Worm (Caenorhabditis elegans) whole organism, young adult: ENCODE measurements around the gene C52E4.7.

ENCODE experiments used
- B0019.2 ChIP-seq: fragments of 200-800 bp; sonication (Bioruptor generic); conservative IDR thresholded peaks from 2 replicates; pipeline ENCODE4 v1.3.6; 2022; ENCODE audit warnings: missing genetic modification reagents, missing genetic modification characterization, missing compliant biosample characterization
- B0336.3 ChIP-seq: fragments of 200-800 bp; sonication (Bioruptor generic); IDR thresholded peaks from 2 replicates; pipeline ENCODE4 v1.3.6; 2022; ENCODE audit warnings: missing genetic modification characterization, missing compliant biosample characterization
- F23B12.7 ChIP-seq: sonication (generic microtip); optimal IDR thresholded peaks from 2 replicates; lab custom pipeline; 2017; ENCODE audit warnings: missing genetic modification characterization, mild to moderate bottlenecking, missing compliant biosample characterization, antibody characterized with exemption, moderate library complexity; ENCODE audit not compliant: insufficient read depth
- F37B4.10 ChIP-seq: fragments of 200-800 bp; sonication (Bioruptor generic); IDR thresholded peaks from 2 replicates; pipeline ENCODE4 v1.3.6; 2022; ENCODE audit warnings: missing genetic modification characterization, missing compliant biosample characterization
- F49E8.2 ChIP-seq: sonication (generic microtip); optimal IDR thresholded peaks from 3 replicates; lab custom pipeline; 2017; ENCODE audit warnings: missing genetic modification characterization, mild to moderate bottlenecking, missing compliant biosample characterization, antibody characterized with exemption, moderate library complexity; ENCODE audit not compliant: insufficient read depth
- F52B5.7 ChIP-seq: sonication (generic microtip); optimal IDR thresholded peaks from 2 replicates; lab custom pipeline; 2016; ENCODE audit warnings: mild to moderate bottlenecking, missing genetic modification characterization, missing compliant biosample characterization
- T26A5.8 ChIP-seq: sonication (generic microtip); optimal IDR thresholded peaks from 2 replicates; lab custom pipeline; 2016; ENCODE audit warnings: missing genetic modification characterization, missing compliant biosample characterization
- Y56A3A.18 ChIP-seq: fragments of 200-800 bp; sonication (Bioruptor generic); IDR thresholded peaks from 2 replicates; pipeline ENCODE4 v1.3.6; 2022; ENCODE audit warnings: missing genetic modification reagents, missing genetic modification characterization, missing compliant biosample characterization
- Y95B8A.8 ChIP-seq: fragments of 200-800 bp; sonication (Bioruptor generic); IDR thresholded peaks from 2 replicates; pipeline ENCODE4 v1.3.6; 2022; ENCODE audit warnings: missing genetic modification reagents, missing genetic modification characterization, missing compliant biosample characterization
- aptf-2 ChIP-seq: fragments of 200-800 bp; sonication (Bioruptor generic); conservative IDR thresholded peaks from 2 replicates; pipeline ENCODE4 v1.3.6; 2022; ENCODE audit warnings: missing genetic modification reagents, missing genetic modification characterization, missing compliant biosample characterization
- athp-1 ChIP-seq: sonication (generic microtip); optimal IDR thresholded peaks from 2 replicates; lab custom pipeline; 2017; ENCODE audit warnings: mild to moderate bottlenecking, missing genetic modification characterization, missing compliant biosample characterization
- attf-3 ChIP-seq: fragments of 200-800 bp; sonication (Bioruptor generic); conservative IDR thresholded peaks from 2 replicates; pipeline ENCODE4 v1.3.6; 2022; ENCODE audit warnings: missing genetic modification reagents, missing genetic modification characterization, missing compliant biosample characterization
- cebp-2 ChIP-seq: fragments of 200-800 bp; sonication (Bioruptor generic); IDR thresholded peaks from 2 replicates; pipeline ENCODE4 v1.3.6; 2022; ENCODE audit warnings: missing genetic modification characterization, missing compliant biosample characterization
- ceh-100 ChIP-seq: fragments of 200-800 bp; sonication (Bioruptor generic); IDR thresholded peaks from 2 replicates; pipeline ENCODE4 v1.3.6; 2022; ENCODE audit warnings: missing genetic modification reagents, missing genetic modification characterization, missing compliant biosample characterization
- ceh-58 ChIP-seq: fragments of 200-800 bp; sonication (Bioruptor generic); IDR thresholded peaks from 2 replicates; pipeline ENCODE4 v1.3.6; 2022; ENCODE audit warnings: missing genetic modification characterization, missing compliant biosample characterization
- ceh-91 ChIP-seq: fragments of 200-800 bp; sonication (Bioruptor generic); IDR thresholded peaks from 2 replicates; pipeline ENCODE4 v1.3.6; 2022; ENCODE audit warnings: missing genetic modification reagents, missing genetic modification characterization, missing compliant biosample characterization
- efl-1 ChIP-seq: fragments of 150-350 bp; optimal IDR thresholded peaks from 2 replicates; lab custom pipeline; 2014; ENCODE audit warnings: missing biosample characterization, missing genetic modification reagents, missing genetic modification characterization
- fkh-3 ChIP-seq: sonication (generic microtip); optimal IDR thresholded peaks from 2 replicates; lab custom pipeline; 2016; ENCODE audit warnings: mild to moderate bottlenecking, missing genetic modification characterization, missing compliant biosample characterization
- gei-17 ChIP-seq: fragments of 200-800 bp; sonication (Bioruptor generic); optimal IDR thresholded peaks from 2 replicates; lab custom pipeline; 2018; ENCODE audit warnings: mild to moderate bottlenecking, missing genetic modification characterization, missing compliant biosample characterization
- hlh-26 ChIP-seq: fragments of 200-800 bp; sonication (Bioruptor generic); conservative IDR thresholded peaks from 2 replicates; pipeline ENCODE4 v1.3.6; 2022; ENCODE audit warnings: missing genetic modification reagents, missing genetic modification characterization, missing compliant biosample characterization
- hmg-1.2 ChIP-seq: fragments of 200-800 bp; sonication (Bioruptor generic); IDR thresholded peaks from 2 replicates; pipeline ENCODE4 v1.3.6; 2022; ENCODE audit warnings: missing genetic modification reagents, missing genetic modification characterization, missing compliant biosample characterization
- hrde-1 ChIP-seq: sonication (generic microtip); optimal IDR thresholded peaks from 2 replicates; lab custom pipeline; 2016; ENCODE audit warnings: missing genetic modification characterization, mild to moderate bottlenecking, missing compliant biosample characterization, moderate library complexity, missing genotype, missing genetic modification reagents, borderline replicate concordance
- hsf-1 ChIP-seq: fragments of 200-800 bp; sonication (Bioruptor generic); IDR thresholded peaks from 2 replicates; pipeline ENCODE4 v1.3.6; 2022; ENCODE audit warnings: missing genetic modification reagents, missing genetic modification characterization, missing compliant biosample characterization
- lag-1 ChIP-seq: fragments of 200-800 bp; sonication (Bioruptor generic); IDR thresholded peaks from 2 replicates; pipeline ENCODE4 v1.3.6; 2022; ENCODE audit warnings: missing genetic modification reagents, missing genetic modification characterization, missing compliant biosample characterization
- madf-10 ChIP-seq: sonication (generic microtip); optimal IDR thresholded peaks from 2 replicates; lab custom pipeline; 2016; ENCODE audit warnings: mild to moderate bottlenecking, missing genetic modification characterization, missing compliant biosample characterization
- madf-3 ChIP-seq: fragments of 200-800 bp; sonication (Bioruptor generic); IDR thresholded peaks from 2 replicates; pipeline ENCODE4 v1.3.6; 2022; ENCODE audit warnings: missing genetic modification reagents, missing genetic modification characterization, missing compliant biosample characterization
- madf-6 ChIP-seq: fragments of 200-800 bp; sonication (Bioruptor generic); IDR thresholded peaks from 2 replicates; pipeline ENCODE4 v1.3.6; 2022; ENCODE audit warnings: missing genetic modification reagents, missing genetic modification characterization, missing compliant biosample characterization
- madf-8 ChIP-seq: fragments of 200-800 bp; sonication (Bioruptor generic); conservative IDR thresholded peaks from 2 replicates; pipeline ENCODE4 v1.3.6; 2022; ENCODE audit warnings: missing genetic modification reagents, missing genetic modification characterization, missing compliant biosample characterization
- mes-4 ChIP-seq: sonication (generic microtip); optimal IDR thresholded peaks from 2 replicates; lab custom pipeline; 2016; ENCODE audit warnings: missing genotype, missing genetic modification characterization, missing compliant biosample characterization
- nfya-2 ChIP-seq: fragments of 200-800 bp; sonication (Bioruptor generic); IDR thresholded peaks from 2 replicates; pipeline ENCODE4 v1.3.6; 2022; ENCODE audit warnings: missing genetic modification reagents, missing genetic modification characterization, missing compliant biosample characterization
- nhr-27 ChIP-seq: fragments of 200-800 bp; sonication (Bioruptor generic); optimal IDR thresholded peaks from 2 replicates; lab custom pipeline; 2018; ENCODE audit warnings: mild to moderate bottlenecking, missing genetic modification characterization, moderate library complexity, missing compliant biosample characterization
- nhr-80 ChIP-seq: sonication (generic microtip); optimal IDR thresholded peaks from 2 replicates; lab custom pipeline; 2016; ENCODE audit warnings: missing genetic modification characterization, missing compliant biosample characterization
- nhr-90 ChIP-seq: sonication (generic microtip); optimal IDR thresholded peaks from 2 replicates; lab custom pipeline; 2016; ENCODE audit warnings: missing genotype, mild to moderate bottlenecking, missing genetic modification characterization, missing compliant biosample characterization
- rcor-1 ChIP-seq: fragments of 200-800 bp; sonication (Bioruptor generic); IDR thresholded peaks from 2 replicates; pipeline ENCODE4 v1.3.6; 2022; ENCODE audit warnings: missing genetic modification reagents, missing genetic modification characterization, missing compliant biosample characterization
- rpc-1 ChIP-seq, 2 experiments: fragments of 150-350 bp in 1 of 2; sonication (generic microtip) in 1 of 2; optimal IDR thresholded peaks; 2 replicates each; lab custom pipeline; 2014 to 2018; ENCODE audit warnings: missing biosample characterization in 1 of 2, missing genetic modification characterization in 1 of 2, missing genetic modification reagents in 1 of 2, missing genotype in 1 of 2
- sea-2 ChIP-seq: fragments of 200-800 bp; sonication (Bioruptor generic); IDR thresholded peaks from 2 replicates; pipeline ENCODE4 v1.3.6; 2022; ENCODE audit warnings: missing genetic modification characterization, missing compliant biosample characterization
- snpc-1.3 ChIP-seq: sonication (generic microtip); optimal IDR thresholded peaks from 2 replicates; lab custom pipeline; 2017; ENCODE audit warnings: missing genetic modification characterization, mild to moderate bottlenecking, missing compliant biosample characterization, antibody characterized with exemption, moderate library complexity, missing genotype, missing genetic modification reagents; ENCODE audit not compliant: insufficient read depth
- snpc-3.4 ChIP-seq: sonication (generic microtip); optimal IDR thresholded peaks from 2 replicates; lab custom pipeline; 2017; ENCODE audit warnings: missing genetic modification characterization, mild to moderate bottlenecking, missing compliant biosample characterization, antibody characterized with exemption, moderate library complexity, missing genotype, missing genetic modification reagents
- tbx-9 ChIP-seq: sonication (generic microtip); optimal IDR thresholded peaks from 2 replicates; lab custom pipeline; 2016; ENCODE audit warnings: borderline replicate concordance, missing genetic modification characterization, inconsistent platforms, missing compliant biosample characterization
- tlf-1 ChIP-seq: fragments of 200-800 bp; sonication (Bioruptor generic); optimal IDR thresholded peaks from 2 replicates; lab custom pipeline; 2018; ENCODE audit warnings: mild to moderate bottlenecking, missing genetic modification characterization, missing compliant biosample characterization
- unc-130 ChIP-seq: sonication (generic microtip); optimal IDR thresholded peaks from 2 replicates; lab custom pipeline; 2016; ENCODE audit warnings: missing genetic modification reagents, missing genetic modification characterization, missing compliant biosample characterization
- xnd-1 ChIP-seq: sonication (generic microtip); optimal IDR thresholded peaks from 2 replicates; lab custom pipeline; 2016; ENCODE audit warnings: missing genotype, missing genetic modification reagents, missing genetic modification characterization, missing compliant biosample characterization
- zim-3 ChIP-seq: sonication (generic microtip); optimal IDR thresholded peaks from 2 replicates; lab custom pipeline; 2017; ENCODE audit warnings: mild to moderate bottlenecking, missing genetic modification characterization, moderate library complexity, missing compliant biosample characterization
- ztf-22 ChIP-seq: fragments of 200-800 bp; sonication (Bioruptor generic); optimal IDR thresholded peaks from 2 replicates; lab custom pipeline; 2018; ENCODE audit warnings: mild to moderate bottlenecking, missing genetic modification characterization, moderate library complexity, missing compliant biosample characterization

C52E4.7 gene

ce11 chrV:12004501-12004940 lies 10.4 kb downstream of the C52E4.7 start (continued):
- TF ChIP-seq mes-4 (tag; lab: Kevin White, UChicago) (no peak), F49E8.2 (tag; lab: Kevin White, UChicago) (no peak), nhr-27 (tag; lab: Kevin White, UChicago) (no peak), madf-3 (GFP tag; lab: Robert Waterston, UW) (peak; percentile 76; the same call in 1 of the 2 replicates), tlf-1 (GFP tag; lab: Kevin White, UChicago) (peak; percentile 73), ceh-91 (GFP tag; lab: Robert Waterston, UW) (no peak), hrde-1 (no peak), madf-6 (GFP tag; lab: Robert Waterston, UW) (peak; percentile 40; the same call in 1 of the 2 replicates), attf-3 (GFP tag; lab: Robert Waterston, UW) (no peak), rpc-1 (optimal IDR thresholded peaks at IDR 0.05; lab: Kevin White, UChicago) (no peak), rpc-1 (tag; optimal IDR thresholded peaks at IDR 0.05; lab: Kevin White, UChicago) (no peak), hsf-1 (GFP tag; lab: Robert Waterston, UW) (0 out of 2 replicates have a peak, but pooled peaks have one; percentile 41), hmg-1.2 (GFP tag; lab: Robert Waterston, UW) (peak; percentile 26; the same call in 1 of the 2 replicates), cebp-2 (GFP tag; lab: Robert Waterston, UW) (no peak), lag-1 (GFP tag; lab: Robert Waterston, UW) (no peak), ceh-58 (GFP tag; lab: Robert Waterston, UW) (no peak), ceh-100 (no peak), F52B5.7 (tag; lab: Kevin White, UChicago) (no peak), nhr-90 (tag; lab: Kevin White, UChicago) (no peak), madf-10 (tag; lab: Kevin White, UChicago) (peak; percentile 64), F37B4.10 (GFP tag; lab: Robert Waterston, UW) (no peak), zim-3 (tag; lab: Kevin White, UChicago) (no peak), hlh-26 (GFP tag; lab: Robert Waterston, UW) (no peak), aptf-2 (GFP tag; lab: Robert Waterston, UW) (no peak), unc-130 (GFP tag; lab: Kevin White, UChicago) (no peak), snpc-1.3 (tag; lab: Kevin White, UChicago) (no peak), T26A5.8 (tag; lab: Kevin White, UChicago) (no peak), B0336.3 (GFP tag; lab: Robert Waterston, UW) (peak; percentile 83), Y95B8A.8 (GFP tag; lab: Robert Waterston, UW) (peak; percentile 47; the same call in 1 of the 2 replicates), madf-8 (GFP tag; lab: Robert Waterston, UW) (no peak), Y56A3A.18 (GFP tag; lab: Robert Waterston, UW) (peak; percentile 88; the same call in 1 of the 2 replicates), nfya-2 (GFP tag; lab: Robert Waterston, UW) (no peak), sea-2 (GFP tag; lab: Robert Waterston, UW) (no peak), tbx-9 (tag; lab: Kevin White, UChicago) (no peak), snpc-3.4 (tag; lab: Kevin White, UChicago) (no peak), F23B12.7 (no peak)

- TF ChIP-seq fkh-3 (tag; lab: Kevin White, UChicago) (no peak), unc-130 (GFP tag; lab: Kevin White, UChicago) (no peak), xnd-1 (no peak), rcor-1 (GFP tag; lab: Robert Waterston, UW) (no peak), aptf-2 (GFP tag; lab: Robert Waterston, UW) (no peak), gei-17 (no peak), athp-1 (tag; lab: Kevin White, UChicago) (no peak), tbx-9 (tag; lab: Kevin White, UChicago) (no peak), efl-1 (GFP tag; lab: Kevin White, UChicago) (no peak), B0019.2 (no peak), F49E8.2 (tag; lab: Kevin White, UChicago) (no peak), ztf-22 (GFP tag; lab: Kevin White, UChicago) (no peak), attf-3 (GFP tag; lab: Robert Waterston, UW) (no peak), nhr-80 (no peak)
- TF ChIP-seq, all 124 proteins: peak for 0
These were observed 12.4 kb downstream of the C52E4.7 start, which contains the start of gene F57F5.3 for ce11 chrV:12006495-12006894. Gene F57F5.3, minus strand, starts transcription at chrV:12006595.
